Fruit fly (Drosophila melanogaster) whole organism, prepupa: ENCODE data around the gene DNAlig3.

Experiments
- Blimp-1 ChIP-seq: fragments of 200-800 bp; sonication (Bioruptor generic); optimal IDR thresholded peaks from 3 replicates; lab custom pipeline; 2017; ENCODE audit warnings: missing biosample characterization, missing genetic modification characterization, mild to moderate bottlenecking, moderate library complexity, missing genetic modification reagents
- CG10631 ChIP-seq: fragments of 200-800 bp; sonication (Bioruptor generic); optimal IDR thresholded peaks from 2 replicates; lab custom pipeline; 2016; ENCODE audit warnings: missing biosample characterization, missing genetic modification characterization
- CG10669 ChIP-seq: fragments of 200-800 bp; sonication (Bioruptor generic); optimal IDR thresholded peaks from 3 replicates; lab custom pipeline; 2018; ENCODE audit warnings: missing biosample characterization, mild to moderate bottlenecking, missing genetic modification characterization, moderate library complexity
- CG11762 ChIP-seq: fragments of 200-800 bp; sonication (Bioruptor generic); optimal IDR thresholded peaks from 3 replicates; lab custom pipeline; 2016; ENCODE audit warnings: missing biosample characterization, missing genetic modification characterization; ENCODE audit not compliant: insufficient read depth
- CG1621 ChIP-seq: fragments of 200-800 bp; sonication (Bioruptor generic); optimal IDR thresholded peaks from 3 replicates; lab custom pipeline; 2018; ENCODE audit warnings: missing biosample characterization, mild to moderate bottlenecking, missing genetic modification characterization
- CG16779 ChIP-seq: fragments of 200-800 bp; sonication (Bioruptor generic); optimal IDR thresholded peaks from 3 replicates; lab custom pipeline; 2017; ENCODE audit warnings: missing biosample characterization, mild to moderate bottlenecking, missing genetic modification characterization
- CG3032 ChIP-seq: fragments of 200-800 bp; optimal IDR thresholded peaks from 2 replicates; lab custom pipeline; 2019; ENCODE audit warnings: missing biosample characterization, mild to moderate bottlenecking, missing genetic modification characterization, moderate library complexity
- CG31627 ChIP-seq: fragments of 200-800 bp; sonication (Bioruptor generic); optimal IDR thresholded peaks from 3 replicates; lab custom pipeline; 2016; ENCODE audit warnings: missing biosample characterization, missing genetic modification characterization
- CG32006 ChIP-seq: fragments of 200-800 bp; sonication (Bioruptor generic); optimal IDR thresholded peaks from 3 replicates; lab custom pipeline; 2017; ENCODE audit warnings: missing biosample characterization, mild to moderate bottlenecking, missing genetic modification characterization
- CG34406 ChIP-seq: fragments of 200-800 bp; sonication (Bioruptor generic); optimal IDR thresholded peaks from 3 replicates; lab custom pipeline; 2016; ENCODE audit warnings: missing biosample characterization, missing genetic modification characterization
- CG3919 ChIP-seq: fragments of 200-800 bp; sonication (Bioruptor generic); optimal IDR thresholded peaks from 3 replicates; lab custom pipeline; 2016; ENCODE audit warnings: missing biosample characterization, missing genetic modification characterization
- CG4318 ChIP-seq: fragments of 200-800 bp; sonication (Bioruptor generic); optimal IDR thresholded peaks from 3 replicates; lab custom pipeline; 2017; ENCODE audit warnings: missing biosample characterization, mild to moderate bottlenecking, missing genetic modification characterization
- CG6276 ChIP-seq: fragments of 200-800 bp; sonication (Bioruptor generic); optimal IDR thresholded peaks from 2 replicates; lab custom pipeline; 2017; ENCODE audit warnings: missing biosample characterization, mild to moderate bottlenecking, missing genetic modification characterization
- CG6808 ChIP-seq: fragments of 200-800 bp; sonication (Bioruptor generic); optimal IDR thresholded peaks from 3 replicates; lab custom pipeline; 2017; ENCODE audit warnings: missing biosample characterization, missing genetic modification characterization, mild to moderate bottlenecking, moderate library complexity, missing genetic modification reagents
- CG6854 ChIP-seq: fragments of 200-800 bp; sonication (Bioruptor generic); optimal IDR thresholded peaks from 2 replicates; lab custom pipeline; 2017; ENCODE audit warnings: missing biosample characterization, mild to moderate bottlenecking, missing genetic modification characterization
- CG7368 ChIP-seq: fragments of 200-800 bp; sonication (Bioruptor generic); optimal IDR thresholded peaks from 3 replicates; lab custom pipeline; 2016; ENCODE audit warnings: missing biosample characterization, missing genetic modification characterization
- CG8319 ChIP-seq: fragments of 200-800 bp; sonication (Bioruptor generic); optimal IDR thresholded peaks from 3 replicates; lab custom pipeline; 2016; ENCODE audit warnings: missing biosample characterization, missing genetic modification characterization
- CG8632 ChIP-seq: fragments of 200-800 bp; sonication (Bioruptor generic); optimal IDR thresholded peaks from 3 replicates; lab custom pipeline; 2016; ENCODE audit warnings: missing biosample characterization, missing genetic modification characterization
- CG9139 ChIP-seq: fragments of 200-800 bp; sonication (Bioruptor generic); optimal IDR thresholded peaks from 3 replicates; lab custom pipeline; 2017; ENCODE audit warnings: missing biosample characterization, mild to moderate bottlenecking, missing genetic modification characterization
- Eip75B ChIP-seq: fragments of 200-800 bp; sonication (Bioruptor generic); optimal IDR thresholded peaks from 3 replicates; lab custom pipeline; 2016; ENCODE audit warnings: missing biosample characterization, missing genetic modification characterization
- Eip78C ChIP-seq: fragments of 200-800 bp; sonication (Bioruptor generic); peaks from one replicate; lab custom pipeline; 2016; ENCODE audit warnings: missing biosample characterization, missing genetic modification characterization
- Eip93F ChIP-seq: fragments of 200-800 bp; sonication (Bioruptor generic); optimal IDR thresholded peaks from 2 replicates; lab custom pipeline; 2016; ENCODE audit warnings: missing biosample characterization, mild to moderate bottlenecking, missing genetic modification characterization
- Ets96B ChIP-seq: fragments of 200-800 bp; optimal IDR thresholded peaks from 2 replicates; lab custom pipeline; 2019; ENCODE audit warnings: missing biosample characterization, mild to moderate bottlenecking, missing genetic modification characterization, moderate library complexity
- Gug ChIP-seq: fragments of 200-800 bp; sonication (Bioruptor generic); IDR thresholded peaks from 2 replicates; pipeline ENCODE4 v1.3.6; 2022; ENCODE audit warnings: missing biosample characterization, missing genetic modification characterization
- Hr4 ChIP-seq: fragments of 200-800 bp; sonication (Bioruptor generic); optimal IDR thresholded peaks from 3 replicates; lab custom pipeline; 2016; ENCODE audit warnings: missing biosample characterization, missing genetic modification characterization
- Lpt ChIP-seq: fragments of 200-800 bp; sonication (Bioruptor generic); optimal IDR thresholded peaks from 3 replicates; lab custom pipeline; 2016; ENCODE audit warnings: missing biosample characterization, missing genetic modification characterization
- Met ChIP-seq: fragments of 200-800 bp; sonication (Bioruptor generic); optimal IDR thresholded peaks from 3 replicates; lab custom pipeline; 2016; ENCODE audit warnings: missing biosample characterization, missing genetic modification characterization
- OdsH ChIP-seq: fragments of 200-800 bp; sonication (Bioruptor generic); optimal IDR thresholded peaks from 3 replicates; lab custom pipeline; 2016; ENCODE audit warnings: missing biosample characterization, missing genetic modification characterization
- Sox102F ChIP-seq: fragments of 200-800 bp; sonication (Bioruptor generic); optimal IDR thresholded peaks from 2 replicates; lab custom pipeline; 2016; ENCODE audit warnings: missing biosample characterization, mild to moderate bottlenecking, missing genetic modification characterization
- Sox15 ChIP-seq: fragments of 200-800 bp; sonication (Bioruptor generic); optimal IDR thresholded peaks from 3 replicates; lab custom pipeline; 2016; ENCODE audit warnings: missing biosample characterization, missing genetic modification characterization
- dac ChIP-seq: fragments of 200-800 bp; sonication (Bioruptor generic); optimal IDR thresholded peaks from 2 replicates; lab custom pipeline; 2017; ENCODE audit warnings: missing biosample characterization, mild to moderate bottlenecking, missing genetic modification characterization
- dsx ChIP-seq: fragments of 200-800 bp; optimal IDR thresholded peaks from 3 replicates; lab custom pipeline; 2019; ENCODE audit warnings: missing biosample characterization, mild to moderate bottlenecking, missing genetic modification characterization, moderate library complexity; ENCODE audit not compliant: poor library complexity, severe bottlenecking
- esn ChIP-seq: fragments of 200-800 bp; sonication (Bioruptor generic); optimal IDR thresholded peaks from 2 replicates; lab custom pipeline; 2016; ENCODE audit warnings: missing biosample characterization, mild to moderate bottlenecking, missing genetic modification characterization, moderate library complexity
- fd85E ChIP-seq: fragments of 200-800 bp; sonication (Bioruptor generic); optimal IDR thresholded peaks from 3 replicates; lab custom pipeline; 2016; ENCODE audit warnings: missing biosample characterization, missing genetic modification characterization
- lz ChIP-seq: fragments of 200-800 bp; sonication (Bioruptor generic); optimal IDR thresholded peaks from 3 replicates; lab custom pipeline; 2016; ENCODE audit warnings: missing biosample characterization, missing genetic modification characterization
- net ChIP-seq: fragments of 200-800 bp; sonication (Bioruptor generic); optimal IDR thresholded peaks from 3 replicates; lab custom pipeline; 2016; ENCODE audit warnings: missing biosample characterization, missing genetic modification characterization
- pdm3 ChIP-seq: fragments of 200-800 bp; sonication (Bioruptor generic); optimal IDR thresholded peaks from 3 replicates; lab custom pipeline; 2016; ENCODE audit warnings: missing biosample characterization, missing genetic modification characterization
- salr ChIP-seq, 2 experiments: fragments of 200-800 bp; sonication (Bioruptor generic); optimal IDR thresholded peaks; 3 replicates each; lab custom pipeline; 2016 to 2018; ENCODE audit warnings: missing biosample characterization in 2 of 2, missing genetic modification characterization in 2 of 2, mild to moderate bottlenecking in 1 of 2
- ss ChIP-seq, 2 experiments: fragments of 200-800 bp; sonication (Bioruptor generic); optimal IDR thresholded peaks; 2 replicates in 1 of 2; 3 replicates in 1 of 2; lab custom pipeline; 2017 to 2018; ENCODE audit warnings: mild to moderate bottlenecking in 2 of 2, missing biosample characterization in 2 of 2, missing genetic modification characterization in 2 of 2, moderate library complexity in 1 of 2
- svp ChIP-seq: fragments of 200-800 bp; sonication (Bioruptor generic); peaks from one replicate; lab custom pipeline; 2016; ENCODE audit warnings: missing biosample characterization, missing genetic modification characterization
- topi ChIP-seq: fragments of 200-800 bp; sonication (Bioruptor generic); optimal IDR thresholded peaks from 3 replicates; lab custom pipeline; 2016; ENCODE audit warnings: missing biosample characterization, missing genetic modification characterization
- vri ChIP-seq: fragments of 200-800 bp; sonication (Bioruptor generic); optimal IDR thresholded peaks from 3 replicates; lab custom pipeline; 2016; ENCODE audit warnings: missing biosample characterization, mild to moderate bottlenecking, missing genetic modification characterization

Gene DNAlig3

DNA sequence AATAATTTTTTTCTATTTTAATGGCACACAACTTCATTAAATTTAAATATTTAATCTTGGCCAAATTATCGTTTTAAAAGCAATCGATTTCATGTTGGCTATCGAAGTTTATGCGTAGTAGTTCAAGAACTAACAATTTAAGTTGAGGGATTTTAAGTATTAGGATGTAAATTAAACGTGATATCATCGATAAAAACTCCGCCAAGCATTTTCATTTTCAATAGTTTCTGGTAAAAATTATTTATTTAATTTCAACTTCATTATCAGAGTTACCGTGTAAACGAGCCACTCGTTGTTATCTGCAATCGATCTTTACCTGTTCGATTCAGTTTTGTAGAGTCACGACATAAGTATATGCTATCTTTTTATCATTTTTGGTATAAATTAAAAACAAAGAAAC, 1.3 kb upstream of the DNAlig3 start (continued):
- peak; percentile 94 for TF ChIP-seq CG1621 (tag; lab: Kevin White, UChicago)
- TF ChIP-seq CG8319, result peak; percentile 94
- peak; percentile 99 for TF ChIP-seq Eip78C (GFP tag; lab: Kevin White, UChicago)
- peak; percentile 98 for TF ChIP-seq dsx (GFP tag; lab: Kevin White, UChicago)
- peak; percentile 97 for TF ChIP-seq CG34406
- TF ChIP-seq CG6808, result peak; percentile 95
- peak; percentile 97 to 98 for TF ChIP-seq ss (GFP tag; optimal IDR thresholded peaks at IDR 0.05; lab: Kevin White, UChicago)

DNA sequence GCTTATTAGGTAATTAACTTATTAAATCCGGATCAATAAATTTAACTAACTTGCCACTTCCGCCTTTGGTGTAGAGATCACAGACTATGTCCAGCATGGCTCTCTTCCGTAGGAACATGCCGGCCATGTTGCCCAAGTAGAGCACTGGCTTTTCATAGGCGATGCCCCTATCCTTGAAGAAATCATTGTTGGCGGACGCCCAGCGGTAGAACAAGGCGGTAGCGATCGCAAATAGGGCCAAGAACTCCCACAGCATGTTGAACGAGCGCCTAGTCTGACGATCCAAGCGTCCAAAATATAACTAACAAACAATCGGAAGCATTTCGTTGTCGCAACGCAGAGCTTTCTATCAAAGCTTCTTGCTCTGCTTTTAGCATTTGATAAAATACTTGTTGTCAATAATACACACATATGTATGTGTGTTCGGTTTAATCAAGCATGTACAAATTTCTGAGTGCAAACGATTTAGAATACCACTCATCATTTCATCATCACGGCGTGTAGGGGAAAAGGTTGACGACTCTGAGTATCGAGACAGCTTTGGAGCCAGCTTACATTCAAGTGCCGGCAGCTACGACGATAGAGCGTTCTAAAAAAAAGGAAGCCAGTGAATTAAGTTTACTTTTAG, 2.9 kb downstream of the DNAlig3 start, which contains the start of gene Cyp9f3:
Gene Cyp9f3 (minus strand): TSS at position 310 of the 628 bp plus-strand sequence.
- TF ChIP-seq CG10669 (no peak), CG6808 (no peak), CG32006 (GFP tag; lab: Kevin White, UChicago) (no peak), Hr4 (GFP tag; lab: Kevin White, UChicago) (no peak), svp (peak; percentile 43), vri (GFP tag; lab: Kevin White, UChicago) (peak; percentile 44), CG9139 (no peak), Met (GFP tag; lab: Kevin White, UChicago) (no peak), fd85E (no peak), CG3919 (GFP tag; lab: Kevin White, UChicago) (no peak), CG8632 (GFP tag; lab: Kevin White, UChicago) (no peak), CG16779 (tag; lab: Kevin White, UChicago) (no peak), CG7368 (GFP tag; lab: Kevin White, UChicago) (no peak)

DNA sequence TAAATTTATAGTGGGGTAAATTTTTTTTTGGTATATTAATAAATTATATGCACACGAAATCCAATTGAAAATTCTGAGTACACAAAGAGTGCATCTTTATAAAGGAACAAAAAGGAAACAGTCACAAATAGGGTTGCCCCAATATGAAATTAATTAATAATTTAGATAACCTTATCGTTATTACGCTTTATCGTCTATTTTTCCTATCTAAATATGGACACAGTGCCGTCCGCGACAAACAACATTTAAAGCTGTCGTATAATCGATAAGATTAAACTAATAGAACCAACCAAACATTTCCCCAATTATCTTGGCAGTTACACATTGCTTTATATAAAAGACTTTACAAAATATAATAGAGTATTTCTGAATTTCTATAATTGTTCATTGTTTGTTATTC, 3.6 kb downstream of the DNAlig3 start:
- TF ChIP-seq esn, result no peak
- no peak for TF ChIP-seq Eip78C (GFP tag; lab: Kevin White, UChicago)
- TF ChIP-seq svp, result peak; percentile 71
- TF ChIP-seq Sox15, result no peak
- no peak for TF ChIP-seq Gug (GFP tag; lab: Robert Waterston, UW)
- TF ChIP-seq net (GFP tag; lab: Kevin White, UChicago), result no peak
- TF ChIP-seq CG11762 (GFP tag; lab: Kevin White, UChicago), result no peak
- peak; percentile 39 for TF ChIP-seq vri (GFP tag; lab: Kevin White, UChicago)

DNA sequence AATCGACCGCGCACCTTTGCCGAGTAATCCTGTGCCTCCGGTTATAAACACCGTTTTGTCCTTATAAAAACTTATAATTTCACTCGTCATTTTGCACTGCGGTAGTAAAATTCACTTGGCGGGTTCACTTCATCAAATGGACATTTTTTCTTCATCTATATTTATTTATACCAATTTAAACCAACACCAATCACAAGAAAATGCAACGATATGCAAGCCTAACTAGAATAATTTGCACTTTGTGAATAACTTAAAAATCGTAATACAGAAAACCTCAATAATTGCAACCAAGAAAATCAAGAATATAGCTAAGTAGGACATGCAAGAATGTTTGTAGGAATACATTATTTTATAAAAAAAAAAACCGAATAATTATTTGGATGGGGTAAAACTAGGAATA, 5.8 kb downstream of the DNAlig3 start, which contains the start of the genes CG10096 and CG10097:
Gene CG10096 (minus strand): TSS at position 101 of the 400 bp plus-strand sequence.
Gene CG10097 (minus strand): TSS at position 101 of the 400 bp plus-strand sequence.
- TF ChIP-seq Eip75B (GFP tag; lab: Kevin White, UChicago) (no peak), salr (GFP tag; optimal IDR thresholded peaks at IDR 0.05; lab: Kevin White, UChicago) (no peak), CG16779 (tag; lab: Kevin White, UChicago) (no peak), dsx (GFP tag; lab: Kevin White, UChicago) (no peak), topi (GFP tag; lab: Kevin White, UChicago) (no peak), CG31627 (GFP tag; lab: Kevin White, UChicago) (no peak), CG6808 (no peak), ss (GFP tag; optimal IDR thresholded peaks at IDR 0.05; lab: Kevin White, UChicago) (no peak), Sox102F (GFP tag; lab: Kevin White, UChicago) (no peak), CG8319 (no peak), net (GFP tag; lab: Kevin White, UChicago) (no peak), Met (GFP tag; lab: Kevin White, UChicago) (no peak), Ets96B (no peak), CG1621 (tag; lab: Kevin White, UChicago) (no peak), CG3032 (no peak)

DNA sequence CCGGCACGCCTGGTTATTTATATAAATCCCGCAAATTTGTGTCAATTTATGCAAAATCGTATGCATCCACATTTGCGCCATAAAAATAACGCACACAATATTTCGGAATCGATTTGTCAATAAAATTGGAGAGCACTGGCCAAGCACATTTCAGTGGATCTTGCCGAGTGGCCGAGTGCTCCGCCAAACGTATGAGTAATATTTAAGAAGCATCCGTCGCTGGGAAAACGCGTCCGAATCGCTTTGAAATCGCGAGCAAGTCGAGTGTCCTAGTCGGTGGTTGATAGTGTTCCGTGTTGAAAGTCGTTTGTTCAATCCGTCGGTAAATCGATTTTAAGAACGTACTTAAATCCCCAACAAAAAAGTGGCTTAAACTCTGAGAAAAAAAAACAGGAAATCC, 14.7 kb downstream of the DNAlig3 start, which contains the start of gene CG33098:
Gene CG33098 (plus strand): TSS at position 224 of the 400 bp plus-strand sequence.
- TF ChIP-seq Hr4 (GFP tag; lab: Kevin White, UChicago) (no peak), salr (GFP tag; optimal IDR thresholded peaks at IDR 0.05; lab: Kevin White, UChicago) (no peak), CG4318 (GFP tag; lab: Kevin White, UChicago) (no peak), CG1621 (tag; lab: Kevin White, UChicago) (no peak), CG6276 (GFP tag; lab: Kevin White, UChicago) (no peak), dac (GFP tag; lab: Kevin White, UChicago) (no peak), CG10631 (no peak), Lpt (no peak), pdm3 (GFP tag; lab: Kevin White, UChicago) (no peak), Eip93F (GFP tag; lab: Kevin White, UChicago) (no peak), OdsH (GFP tag; lab: Kevin White, UChicago) (no peak), lz (no peak), topi (GFP tag; lab: Kevin White, UChicago) (no peak), vri (GFP tag; lab: Kevin White, UChicago) (no peak), CG6854 (no peak), ss (GFP tag; optimal IDR thresholded peaks at IDR 0.05; lab: Kevin White, UChicago) (no peak), Blimp-1 (GFP tag; lab: Kevin White, UChicago) (no peak), esn (no peak)
